Worm (Caenorhabditis elegans): ENCODE results near the gene C02G6.2.

ce11 chrV:5919887-5920286, 48.0 kb downstream of the C02G6.2 start, which contains the start of gene C04E6.12:
- no peak for TF ChIP-seq nfya-1 (tag; optimal IDR thresholded peaks at IDR 0.05)
- TF ChIP-seq tbx-7 (tag; optimal IDR thresholded peaks at IDR 0.05), result no peak
- no peak for TF ChIP-seq syd-9 (tag; optimal IDR thresholded peaks at IDR 0.05)
- TF ChIP-seq ama-1 (optimal IDR thresholded peaks at IDR 0.05), result no peak
- TF ChIP-seq unc-3 (GFP tag; conservative IDR thresholded peaks at IDR 0.05), result no peak
- TF ChIP-seq unc-3 (tag; optimal IDR thresholded peaks at IDR 0.05), result no peak
